Worm (Caenorhabditis elegans) whole organism, late embryonic: ENCODE data around the gene F14E5.8.

ENCODE experiments used
- C08G9.2 ChIP-seq: sonication (generic microtip); optimal IDR thresholded peaks from 2 replicates; lab custom pipeline; 2016; ENCODE audit warnings: mild to moderate bottlenecking, missing genetic modification characterization, moderate library complexity, missing compliant biosample characterization
- C38D4.7 ChIP-seq: fragments of 200-800 bp; sonication (Bioruptor generic); optimal IDR thresholded peaks from 2 replicates; lab custom pipeline; 2018; ENCODE audit warnings: mild to moderate bottlenecking, missing genetic modification characterization, moderate library complexity, missing compliant biosample characterization
- F13H6.1 ChIP-seq: sonication (generic microtip); optimal IDR thresholded peaks from 2 replicates; lab custom pipeline; 2016; ENCODE audit warnings: missing genetic modification characterization, missing compliant biosample characterization
- Y22D7AL.16 ChIP-seq: sonication (generic microtip); optimal IDR thresholded peaks from 2 replicates; lab custom pipeline; 2016; ENCODE audit warnings: missing genetic modification characterization, missing compliant biosample characterization
- ahr-1 ChIP-seq: sonication (generic microtip); optimal IDR thresholded peaks from 2 replicates; lab custom pipeline; 2016; ENCODE audit warnings: missing genetic modification characterization, missing compliant biosample characterization
- ama-1 ChIP-seq: fragments of 150-350 bp; optimal IDR thresholded peaks from 2 replicates; lab custom pipeline; 2014
- ceh-14 ChIP-seq: sonication (generic microtip); optimal IDR thresholded peaks from 2 replicates; lab custom pipeline; 2016; ENCODE audit warnings: missing genotype, missing genetic modification characterization, missing compliant biosample characterization
- ceh-18 ChIP-seq: sonication (generic microtip); optimal IDR thresholded peaks from 2 replicates; lab custom pipeline; 2016; ENCODE audit warnings: missing genetic modification characterization, missing compliant biosample characterization
- ceh-24 ChIP-seq: sonication (generic microtip); optimal IDR thresholded peaks from 2 replicates; lab custom pipeline; 2016; ENCODE audit warnings: mild to moderate bottlenecking, missing genetic modification characterization, missing compliant biosample characterization
- ceh-30 ChIP-seq: fragments of 150-350 bp; optimal IDR thresholded peaks from 2 replicates; lab custom pipeline; 2014; ENCODE audit warnings: missing biosample characterization, missing genetic modification characterization
- ceh-31 ChIP-seq: sonication (generic microtip); optimal IDR thresholded peaks from 2 replicates; lab custom pipeline; 2016; ENCODE audit warnings: missing genetic modification characterization, missing compliant biosample characterization
- ceh-45 ChIP-seq: fragments of 200-800 bp; sonication (Bioruptor generic); IDR thresholded peaks from 2 replicates; pipeline ENCODE4 v1.3.6; 2022; ENCODE audit warnings: missing genetic modification reagents, missing genetic modification characterization, missing compliant biosample characterization
- ceh-9 ChIP-seq: sonication (generic microtip); optimal IDR thresholded peaks from 2 replicates; lab custom pipeline; 2016; ENCODE audit warnings: mild to moderate bottlenecking, missing genetic modification characterization, inconsistent platforms, missing compliant biosample characterization
- dmd-4 ChIP-seq: sonication (generic microtip); optimal IDR thresholded peaks from 2 replicates; lab custom pipeline; 2016; ENCODE audit warnings: borderline replicate concordance, missing genetic modification characterization, missing compliant biosample characterization
- dve-1 ChIP-seq: sonication (generic microtip); optimal IDR thresholded peaks from 2 replicates; lab custom pipeline; 2017; ENCODE audit warnings: antibody characterized with exemption, mild to moderate bottlenecking, missing genetic modification characterization, missing compliant biosample characterization
- elt-2 ChIP-seq: sonication (generic microtip); optimal IDR thresholded peaks from 2 replicates; lab custom pipeline; 2016; ENCODE audit warnings: missing genetic modification reagents, missing genetic modification characterization, missing compliant biosample characterization
- ets-4 ChIP-seq: sonication (generic microtip); optimal IDR thresholded peaks from 2 replicates; lab custom pipeline; 2016; ENCODE audit warnings: missing genetic modification characterization, missing compliant biosample characterization
- eyg-1 ChIP-seq: sonication (generic microtip); optimal IDR thresholded peaks from 2 replicates; lab custom pipeline; 2016; ENCODE audit warnings: missing genotype, missing genetic modification characterization, missing compliant biosample characterization
- fax-1 ChIP-seq: sonication (generic microtip); optimal IDR thresholded peaks from 2 replicates; lab custom pipeline; 2016; ENCODE audit warnings: missing genotype, missing genetic modification characterization, missing compliant biosample characterization
- fkh-6 ChIP-seq: sonication (generic microtip); optimal IDR thresholded peaks from 2 replicates; lab custom pipeline; 2016; ENCODE audit warnings: missing genetic modification characterization, missing compliant biosample characterization
- hlh-15 ChIP-seq: sonication (generic microtip); optimal IDR thresholded peaks from 2 replicates; lab custom pipeline; 2016; ENCODE audit warnings: missing genetic modification characterization, missing compliant biosample characterization
- hlh-30 ChIP-seq: sonication (generic microtip); optimal IDR thresholded peaks from 2 replicates; lab custom pipeline; 2017; ENCODE audit warnings: antibody characterized with exemption, missing genetic modification characterization, missing compliant biosample characterization; ENCODE audit not compliant: insufficient read depth
- hlh-8 ChIP-seq: sonication (generic microtip); optimal IDR thresholded peaks from 2 replicates; lab custom pipeline; 2016; ENCODE audit warnings: missing genotype, missing genetic modification characterization, missing compliant biosample characterization
- lim-6 ChIP-seq: sonication (generic microtip); optimal IDR thresholded peaks from 2 replicates; lab custom pipeline; 2016; ENCODE audit warnings: missing genetic modification characterization, missing compliant biosample characterization
- madf-2 ChIP-seq: sonication (generic microtip); optimal IDR thresholded peaks from 2 replicates; lab custom pipeline; 2017; ENCODE audit warnings: missing genetic modification characterization, missing compliant biosample characterization
- nhr-11 ChIP-seq: fragments of 150-350 bp; optimal IDR thresholded peaks from 2 replicates; lab custom pipeline; 2014; ENCODE audit warnings: missing biosample characterization, missing genetic modification characterization
- npax-4 ChIP-seq: sonication (generic microtip); optimal IDR thresholded peaks from 2 replicates; lab custom pipeline; 2016; ENCODE audit warnings: missing genetic modification characterization, missing compliant biosample characterization
- pag-3 ChIP-seq: sonication (generic microtip); optimal IDR thresholded peaks from 2 replicates; lab custom pipeline; 2016; ENCODE audit warnings: missing compliant biosample characterization, missing genetic modification characterization, borderline replicate concordance
- sox-2 ChIP-seq: fragments of 200-800 bp; sonication (Bioruptor generic); IDR thresholded peaks from 2 replicates; pipeline ENCODE4 v1.3.6; 2022; ENCODE audit warnings: missing genetic modification reagents, missing genetic modification characterization, missing compliant biosample characterization
- syd-9 ChIP-seq: sonication (generic microtip); optimal IDR thresholded peaks from 2 replicates; lab custom pipeline; 2016; ENCODE audit warnings: mild to moderate bottlenecking, missing genetic modification characterization, moderate library complexity, missing compliant biosample characterization
- tbx-2 ChIP-seq: sonication (generic microtip); optimal IDR thresholded peaks from 2 replicates; lab custom pipeline; 2016; ENCODE audit warnings: missing genetic modification characterization, missing compliant biosample characterization
- unc-3 ChIP-seq, 2 experiments: fragments of 200-800 bp in 1 of 2; sonication (Bioruptor generic) in 1 of 2; sonication (generic microtip) in 1 of 2; conservative IDR thresholded peaks in 1 of 2; optimal IDR thresholded peaks in 1 of 2; 2 replicates each; pipeline versions ENCODE4 v1.3.6 to Lab custom; 2016 to 2022; ENCODE audit warnings: missing compliant biosample characterization in 2 of 2, missing genetic modification characterization in 2 of 2, missing genetic modification reagents in 1 of 2

Gene F14E5.8

DNA sequence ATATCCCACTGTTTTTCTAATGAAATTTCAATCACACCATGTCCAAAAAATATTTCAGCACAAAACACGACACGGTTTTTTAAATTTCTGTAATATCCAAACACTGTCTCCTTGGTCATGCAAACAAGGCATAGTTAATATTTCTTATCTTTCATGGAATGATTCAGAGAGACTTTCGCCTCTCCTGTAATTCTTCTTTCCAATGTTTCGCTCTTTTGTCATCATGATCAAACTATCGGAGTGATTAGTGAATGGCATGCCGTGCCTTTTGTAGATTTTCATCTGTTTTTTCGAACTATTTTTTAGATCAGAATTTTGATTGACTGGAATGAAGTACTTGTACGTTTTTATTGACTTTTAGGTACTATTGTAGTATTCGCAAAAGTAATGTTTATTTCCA lies 35.6 kb upstream of the F14E5.8 start:
- TF ChIP-seq lim-6 (tag; lab: Kevin White, UChicago): no peak

DNA sequence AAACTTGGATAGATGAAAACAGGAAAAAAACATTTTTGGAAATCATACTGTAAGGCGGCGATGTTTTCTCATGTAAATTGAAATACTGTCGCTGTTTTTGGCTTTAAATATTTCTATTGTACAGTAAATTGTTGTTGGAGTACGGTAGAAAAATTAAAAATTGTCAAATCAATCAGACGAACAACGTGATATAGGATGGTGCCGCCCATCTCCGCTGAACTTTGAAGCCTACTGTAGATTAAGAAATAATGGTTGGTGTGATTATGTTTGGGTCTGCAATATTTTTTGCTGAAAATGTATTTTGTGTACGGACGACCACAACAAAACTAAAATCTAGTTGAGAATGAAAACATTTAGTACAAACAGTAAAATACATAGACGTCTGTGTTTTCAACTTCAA lies 34.3 kb upstream of the F14E5.8 start:
- TF ChIP-seq ceh-24 (tag; lab: Kevin White, UChicago) (no peak), sox-2 (GFP tag; lab: Robert Waterston, UW) (no peak), ets-4 (tag; lab: Kevin White, UChicago) (no peak), hlh-8 (tag; lab: Kevin White, UChicago) (no peak), madf-2 (tag; lab: Kevin White, UChicago) (no peak), ama-1 (no peak), dve-1 (tag; lab: Kevin White, UChicago) (no peak), fax-1 (tag; lab: Kevin White, UChicago) (no peak), syd-9 (tag; lab: Kevin White, UChicago) (no peak), ceh-30 (tag; lab: Kevin White, UChicago) (no peak), nhr-11 (tag; lab: Kevin White, UChicago) (no peak), dmd-4 (tag; lab: Kevin White, UChicago) (no peak), hlh-15 (tag; lab: Kevin White, UChicago) (no peak), ceh-45 (GFP tag; lab: Robert Waterston, UW) (no peak), fkh-6 (tag; lab: Kevin White, UChicago) (no peak), F13H6.1 (tag; lab: Kevin White, UChicago) (no peak), tbx-2 (tag; lab: Kevin White, UChicago) (no peak), Y22D7AL.16 (tag; lab: Kevin White, UChicago) (no peak)

DNA sequence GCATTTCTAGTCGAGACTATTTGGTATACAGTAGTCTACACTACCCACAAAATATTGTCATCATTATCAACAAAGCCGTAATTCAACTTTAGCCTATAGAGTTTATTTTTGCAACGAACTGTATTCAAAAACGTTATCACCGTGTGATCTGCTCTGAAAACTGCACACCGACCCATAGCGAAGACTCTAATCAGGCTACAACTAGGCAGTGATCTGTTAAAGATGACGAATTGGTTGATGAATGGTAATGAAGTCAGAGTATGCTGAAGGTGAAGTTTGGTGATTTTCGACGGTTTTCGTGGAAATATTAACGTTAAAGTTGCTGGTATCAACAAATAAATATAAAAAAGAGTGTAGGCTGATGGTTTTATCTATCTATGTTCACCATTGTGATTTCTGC lies 33.0 kb upstream of the F14E5.8 start:
- TF ChIP-seq pag-3 (tag; lab: Kevin White, UChicago) (no peak), fkh-6 (tag; lab: Kevin White, UChicago) (no peak), npax-4 (tag; lab: Kevin White, UChicago) (no peak), ceh-9 (tag; lab: Kevin White, UChicago) (no peak), ceh-31 (tag; lab: Kevin White, UChicago) (no peak), C08G9.2 (tag; lab: Kevin White, UChicago) (no peak), ahr-1 (tag; lab: Kevin White, UChicago) (no peak), hlh-15 (tag; lab: Kevin White, UChicago) (no peak)

DNA sequence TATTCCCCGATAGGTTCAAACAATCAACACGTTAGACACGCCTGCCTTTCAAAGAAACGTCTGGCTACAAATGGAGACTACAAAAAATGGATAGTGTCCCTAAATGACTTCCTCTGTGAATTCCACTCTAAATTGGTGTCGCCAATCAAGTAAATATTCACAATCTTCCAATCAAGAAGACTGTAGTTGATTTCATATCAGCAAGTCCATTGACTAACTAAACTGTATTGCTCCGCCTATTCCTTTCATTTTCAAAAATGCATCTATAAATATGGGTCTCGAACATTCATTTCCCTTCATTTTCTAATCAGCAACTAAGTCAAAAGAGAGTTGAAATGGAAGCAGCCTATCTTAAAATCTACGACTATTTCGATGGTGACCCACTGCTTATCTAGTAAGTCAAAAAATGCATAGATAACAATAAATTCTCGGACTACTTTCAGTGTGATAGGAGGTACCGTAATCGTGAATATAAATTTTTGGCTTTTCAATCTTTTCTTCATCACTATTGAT lies 31.8 kb upstream of the F14E5.8 start, which contains the start of gene drd-1:
TSS of gene drd-1 (plus strand) at position 51 of the 513 bp plus-strand sequence.
- no peak for TF ChIP-seq unc-3 (GFP tag; conservative IDR thresholded peaks at IDR 0.05; lab: Robert Waterston, UW)
- no peak for TF ChIP-seq unc-3 (tag; optimal IDR thresholded peaks at IDR 0.05; lab: Kevin White, UChicago)
- TF ChIP-seq ets-4 (tag; lab: Kevin White, UChicago): no peak
- TF ChIP-seq ceh-14 (tag; lab: Kevin White, UChicago): no peak
- no peak for TF ChIP-seq F13H6.1 (tag; lab: Kevin White, UChicago)
- TF ChIP-seq elt-2: peak; percentile 68
- TF ChIP-seq C08G9.2 (tag; lab: Kevin White, UChicago): no peak
- no peak for TF ChIP-seq C38D4.7 (GFP tag; lab: Kevin White, UChicago)

DNA sequence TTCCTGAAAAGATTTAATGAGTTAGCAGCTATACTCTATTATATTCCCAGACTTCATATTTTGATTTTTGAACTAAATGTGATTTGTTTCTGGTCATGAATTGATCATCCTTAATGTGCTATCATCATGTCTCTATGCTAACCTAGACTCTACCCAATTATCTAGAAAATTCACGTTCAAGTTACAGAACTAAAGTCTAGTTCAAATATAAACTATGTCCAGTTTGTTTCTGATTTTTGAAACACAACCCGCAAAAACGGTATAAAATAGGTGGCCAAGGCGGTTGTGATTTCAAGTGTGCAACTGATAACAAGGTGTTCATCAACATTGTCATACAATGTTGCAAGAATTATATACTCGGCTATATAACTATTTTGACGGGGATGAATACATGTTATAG lies 29.1 kb upstream of the F14E5.8 start, which contains the start of gene F49E12.10:
TSS of gene F49E12.10 (plus strand) at position 301 of the 400 bp plus-strand sequence.
- TF ChIP-seq syd-9 (tag; lab: Kevin White, UChicago) (no peak), lim-6 (tag; lab: Kevin White, UChicago) (no peak), npax-4 (tag; lab: Kevin White, UChicago) (no peak), ceh-9 (tag; lab: Kevin White, UChicago) (no peak), eyg-1 (tag; lab: Kevin White, UChicago) (no peak), ceh-18 (tag; lab: Kevin White, UChicago) (no peak), hlh-30 (tag; lab: Kevin White, UChicago) (no peak)
- TF ChIP-seq, all 69 proteins: peak for 0
